Fruit fly (Drosophila melanogaster): ENCODE data around the gene CG6885.
A peak's percentile ranks its signal among the peaks of the same experiment; 100 is the strongest.

CG6885 gene

DNA sequence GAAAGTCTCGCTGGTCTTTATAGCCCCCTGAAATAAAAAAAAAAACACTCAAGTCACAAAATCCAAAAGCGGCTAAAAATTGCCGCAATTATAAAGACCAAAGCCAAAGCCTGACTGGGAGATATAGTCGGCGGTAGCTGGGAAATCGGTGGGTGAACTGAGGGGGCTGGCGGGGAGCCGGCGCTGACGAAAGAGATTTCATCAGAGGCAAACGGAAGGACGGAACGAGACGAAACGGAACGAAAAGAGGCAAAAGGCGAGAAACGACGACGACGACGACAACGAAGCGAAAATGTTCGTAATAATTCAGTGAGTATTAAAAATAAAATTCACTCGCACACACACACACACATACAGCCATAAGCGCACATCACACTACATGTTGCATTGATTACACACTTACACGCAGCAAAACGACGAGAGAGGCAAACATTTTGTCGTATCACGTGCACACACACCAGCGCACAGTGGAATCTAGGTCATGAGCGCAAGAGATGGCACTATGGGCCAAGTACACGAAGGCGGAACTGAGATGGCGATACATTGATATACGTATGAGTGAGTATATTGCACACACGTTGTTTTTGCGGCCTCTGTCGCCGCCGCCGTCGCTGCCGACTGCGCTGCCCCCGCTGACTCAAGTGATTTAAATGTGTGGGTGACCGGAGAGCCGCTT is 14.7 kb downstream of the CG6885 start (continued):
- TF ChIP-seq CG18619 (GFP tag; optimal IDR thresholded peaks at IDR 0.05), result no peak
- TF ChIP-seq CG7928 (GFP tag; optimal IDR thresholded peaks at IDR 0.05), result no peak
- TF ChIP-seq CG6813 (GFP tag; optimal IDR thresholded peaks at IDR 0.05), result no peak
- no peak for TF ChIP-seq ken (GFP tag; IDR thresholded peaks at IDR 0.05)
- TF ChIP-seq gem (tag; optimal IDR thresholded peaks at IDR 0.05), result no peak
- TF ChIP-seq CG1529 (GFP tag; optimal IDR thresholded peaks at IDR 0.05), result no peak
- no peak for TF ChIP-seq Abd-B (GFP tag; optimal IDR thresholded peaks at IDR 0.05)
- no peak for TF ChIP-seq Doc3 (GFP tag; IDR thresholded peaks at IDR 0.05; ENCODE audit: partially characterized antibody)
- no peak for TF ChIP-seq CG12744 (GFP tag; optimal IDR thresholded peaks at IDR 0.05)
- no peak for TF ChIP-seq corto (GFP tag; optimal IDR thresholded peaks at IDR 0.05)
- no peak for TF ChIP-seq CG31224 (GFP tag; IDR thresholded peaks at IDR 0.05)
- TF ChIP-seq p53 (GFP tag; optimal IDR thresholded peaks at IDR 0.05), result no peak
- no peak for TF ChIP-seq sima (GFP tag; optimal IDR thresholded peaks at IDR 0.05)
- no peak for TF ChIP-seq tup (GFP tag; optimal IDR thresholded peaks at IDR 0.05)
- TF ChIP-seq CG12769 (tag; optimal IDR thresholded peaks at IDR 0.05), result peak; percentile 82
- no peak for TF ChIP-seq lilli (GFP tag; optimal IDR thresholded peaks at IDR 0.05)
- TF ChIP-seq ssp (GFP tag; IDR thresholded peaks at IDR 0.05), result no peak
- no peak for TF ChIP-seq stwl (tag; optimal IDR thresholded peaks at IDR 0.05)
- peak; percentile 47; the same call in 1 of the 2 replicates for TF ChIP-seq sob (GFP tag; IDR thresholded peaks at IDR 0.05)
- TF ChIP-seq odd (GFP tag; optimal IDR thresholded peaks at IDR 0.05), result no peak
- no peak for TF ChIP-seq btn (GFP tag; optimal IDR thresholded peaks at IDR 0.05)
- no peak for TF ChIP-seq Six4 (GFP tag; optimal IDR thresholded peaks at IDR 0.05)
- no peak for TF ChIP-seq mam (GFP tag; optimal IDR thresholded peaks at IDR 0.05)
- TF ChIP-seq h (optimal IDR thresholded peaks at IDR 0.05), result no peak
- no peak for TF ChIP-seq Oaz (GFP tag; IDR thresholded peaks at IDR 0.05)
- peak; percentile 97 for TF ChIP-seq Blimp-1 (GFP tag; optimal IDR thresholded peaks at IDR 0.05)
- TF ChIP-seq sd (tag; optimal IDR thresholded peaks at IDR 0.05), result peak; percentile 100
- TF ChIP-seq CG4730 (GFP tag; IDR thresholded peaks at IDR 0.05), result no peak
- no peak for TF ChIP-seq org-1 (GFP tag; optimal IDR thresholded peaks at IDR 0.05)
- TF ChIP-seq NK7.1 (GFP tag; optimal IDR thresholded peaks at IDR 0.05), result no peak
- TF ChIP-seq ase (GFP tag; IDR thresholded peaks at IDR 0.05), result no peak
- TF ChIP-seq Awh (GFP tag; IDR thresholded peaks at IDR 0.05), result no peak
- TF ChIP-seq YL-1 (GFP tag; optimal IDR thresholded peaks at IDR 0.05), result no peak
- peak; percentile 99 for TF ChIP-seq CG8478 (optimal IDR thresholded peaks at IDR 0.05)
- TF ChIP-seq D (optimal IDR thresholded peaks at IDR 0.05), result no peak
- no peak for TF ChIP-seq D (GFP tag; optimal IDR thresholded peaks at IDR 0.05)
- TF ChIP-seq dimm (GFP tag; IDR thresholded peaks at IDR 0.05), result no peak
- TF ChIP-seq CG10959 (GFP tag; IDR thresholded peaks at IDR 0.05), result no peak
- TF ChIP-seq ab (GFP tag; optimal IDR thresholded peaks at IDR 0.05), result peak; percentile 44
- TF ChIP-seq kah (GFP tag; optimal IDR thresholded peaks at IDR 0.05), result peak; percentile 16
- TF ChIP-seq CG17912 (GFP tag; optimal IDR thresholded peaks at IDR 0.05), result no peak
- no peak for TF ChIP-seq chif (GFP tag; optimal IDR thresholded peaks at IDR 0.05)
- TF ChIP-seq Sox100B (GFP tag; optimal IDR thresholded peaks at IDR 0.05), result no peak
- TF ChIP-seq cas (GFP tag; IDR thresholded peaks at IDR 0.05), result no peak
- TF ChIP-seq CG3407 (GFP tag; optimal IDR thresholded peaks at IDR 0.05), result no peak
- no peak for TF ChIP-seq CG9876 (GFP tag; optimal IDR thresholded peaks at IDR 0.05)
- no peak for TF ChIP-seq disco-r (GFP tag; optimal IDR thresholded peaks at IDR 0.05)
- TF ChIP-seq pan (optimal IDR thresholded peaks at IDR 0.05), result no peak
- no peak for TF ChIP-seq pan (GFP tag; optimal IDR thresholded peaks at IDR 0.05 in 1 of 2, IDR thresholded peaks at IDR 0.05 in 1 of 2)
- TF ChIP-seq CG10321 (GFP tag; IDR thresholded peaks at IDR 0.05), result peak; percentile 91
- 0 out of 2 replicates have a peak, but pooled peaks have one; percentile 12 for TF ChIP-seq GATAe (GFP tag; conservative IDR thresholded peaks at IDR 0.05)
- no peak for TF ChIP-seq CG15514 (GFP tag; optimal IDR thresholded peaks at IDR 0.05)

Measured in whole organism, embryonic.